Worm (Caenorhabditis elegans): ENCODE data around the gene T13F3.4.

The T13F3.4 gene

ce11 chrV:16258142-16258541 lies 8.3 kb downstream of the T13F3.4 start, which contains the start of gene nhr-218:
Gene nhr-218, plus strand, starts transcription at chrV:16258442.
- no peak for TF ChIP-seq skn-1 (tag; optimal IDR thresholded peaks at IDR 0.05)
- no peak for TF ChIP-seq tlp-1 (tag; optimal IDR thresholded peaks at IDR 0.05)
- no peak for TF ChIP-seq efl-3 (GFP tag; optimal IDR thresholded peaks at IDR 0.05)
- no peak for TF ChIP-seq lin-14 (GFP tag; optimal IDR thresholded peaks at IDR 0.05)
- TF ChIP-seq lir-3 (tag; optimal IDR thresholded peaks at IDR 0.05; ENCODE audit: poor library complexity), result no peak
- TF ChIP-seq fkh-8 (tag; optimal IDR thresholded peaks at IDR 0.05), result no peak
- no peak for TF ChIP-seq grh-1 (GFP tag; IDR thresholded peaks at IDR 0.05)
- TF ChIP-seq irx-1 (tag; optimal IDR thresholded peaks at IDR 0.05), result no peak
- TF ChIP-seq dpl-1 (GFP tag; optimal IDR thresholded peaks at IDR 0.05), result no peak
- no peak for TF ChIP-seq fkh-4 (tag; optimal IDR thresholded peaks at IDR 0.05; ENCODE audit: borderline replicate concordance)
- no peak for TF ChIP-seq lin-15B (tag; optimal IDR thresholded peaks at IDR 0.05)
- no peak for TF ChIP-seq nhr-90 (tag; optimal IDR thresholded peaks at IDR 0.05; ENCODE audit: poor library complexity)
- no peak for TF ChIP-seq aly-2 (tag; optimal IDR thresholded peaks at IDR 0.05)
- TF ChIP-seq pqm-1 (tag; optimal IDR thresholded peaks at IDR 0.05), result no peak

ce11 chrV:16256395-16256794 lies 10.0 kb downstream of the T13F3.4 start, which contains the start of gene bgnt-1.3:
Gene bgnt-1.3, minus strand, starts transcription at chrV:16256495.
- no peak for TF ChIP-seq tlp-1 (tag; optimal IDR thresholded peaks at IDR 0.05)
- no peak for TF ChIP-seq fkh-10 (GFP tag; optimal IDR thresholded peaks at IDR 0.05)
- no peak for TF ChIP-seq elt-3 (tag; optimal IDR thresholded peaks at IDR 0.05)
- no peak for TF ChIP-seq nhr-12 (tag; optimal IDR thresholded peaks at IDR 0.05)
- no peak for TF ChIP-seq jun-1 (tag; optimal IDR thresholded peaks at IDR 0.05)
- TF ChIP-seq nhr-20 (tag; optimal IDR thresholded peaks at IDR 0.05), result no peak
- TF ChIP-seq blmp-1 (tag; optimal IDR thresholded peaks at IDR 0.05), result no peak
- TF ChIP-seq egl-27 (tag; optimal IDR thresholded peaks at IDR 0.05), result no peak
- no peak for TF ChIP-seq pag-3 (tag; optimal IDR thresholded peaks at IDR 0.05; ENCODE audit: borderline replicate concordance, insufficient read depth)
- TF ChIP-seq nhr-28 (tag; optimal IDR thresholded peaks at IDR 0.05), result no peak
- no peak for TF ChIP-seq lin-35 (GFP tag; optimal IDR thresholded peaks at IDR 0.05)
- no peak for TF ChIP-seq nhr-85 (tag)
- no peak for TF ChIP-seq nhr-11 (tag; optimal IDR thresholded peaks at IDR 0.05)
- TF ChIP-seq isw-1 (GFP tag; IDR thresholded peaks at IDR 0.05), result no peak

- no peak for TF ChIP-seq F16B12.6 (tag; optimal IDR thresholded peaks at IDR 0.05)
- TF ChIP-seq snpc-4 (tag; optimal IDR thresholded peaks at IDR 0.05), result no peak
- no peak for TF ChIP-seq C16A3.4 (tag; optimal IDR thresholded peaks at IDR 0.05)
- TF ChIP-seq hlh-4 (tag; optimal IDR thresholded peaks at IDR 0.05), result no peak
- TF ChIP-seq ceh-8 (GFP tag; optimal IDR thresholded peaks at IDR 0.05), result no peak
- no peak for TF ChIP-seq ztf-4 (tag; optimal IDR thresholded peaks at IDR 0.05)
- TF ChIP-seq lir-3 (tag; optimal IDR thresholded peaks at IDR 0.05; ENCODE audit: poor library complexity), result no peak
- TF ChIP-seq lin-35 (GFP tag; optimal IDR thresholded peaks at IDR 0.05), result no peak
Measured at ce11 chrV:16253687-16254086, 12.7 kb downstream of the T13F3.4 start, which contains the start of gene gcy-20. Gene gcy-20, minus strand, starts transcription at chrV:16253787.

ce11 chrV:16249105-16249504 lies 17.3 kb downstream of the T13F3.4 start:
- TF ChIP-seq lin-39 (tag; optimal IDR thresholded peaks at IDR 0.05) (no peak), elt-2 (tag; optimal IDR thresholded peaks at IDR 0.05) (no peak), sptf-1 (tag; optimal IDR thresholded peaks at IDR 0.05) (no peak), unc-130 (tag; optimal IDR thresholded peaks at IDR 0.05) (no peak), lin-14 (GFP tag; optimal IDR thresholded peaks at IDR 0.05) (no peak)
